Worm (Caenorhabditis elegans) whole organism, L4 larva: ENCODE data around the gene C08F8.3.

Source experiments
- F10B5.3 ChIP-seq: sonication (generic microtip); optimal IDR thresholded peaks from 2 replicates; lab custom pipeline; 2016; ENCODE audit warnings: mild to moderate bottlenecking, missing genetic modification characterization, missing compliant biosample characterization
- F37D6.2 ChIP-seq: sonication (generic microtip); optimal IDR thresholded peaks from 2 replicates; lab custom pipeline; 2016; ENCODE audit warnings: mild to moderate bottlenecking, missing genetic modification characterization, missing compliant biosample characterization
- F49E8.2 ChIP-seq: sonication (generic microtip); optimal IDR thresholded peaks from 2 replicates; lab custom pipeline; 2016; ENCODE audit warnings: missing compliant biosample characterization, mild to moderate bottlenecking, missing genetic modification characterization, borderline replicate concordance
- T20F7.1 ChIP-seq: fragments of 200-800 bp; sonication (Bioruptor generic); optimal IDR thresholded peaks from 2 replicates; lab custom pipeline; 2018; ENCODE audit warnings: mild to moderate bottlenecking, missing genetic modification characterization, missing compliant biosample characterization
- T26A8.4 ChIP-seq: fragments of 200-800 bp; sonication (Bioruptor generic); IDR thresholded peaks from 2 replicates; pipeline ENCODE4 v1.3.6; 2022; ENCODE audit warnings: missing genetic modification characterization, missing compliant biosample characterization
- ZK337.2 ChIP-seq: fragments of 200-800 bp; sonication (Bioruptor generic); IDR thresholded peaks from 2 replicates; pipeline ENCODE4 v1.3.6; 2022; ENCODE audit warnings: missing genetic modification reagents, missing genetic modification characterization, missing compliant biosample characterization
- ZK546.5 ChIP-seq, 2 experiments: sonication (generic microtip); optimal IDR thresholded peaks; 2 replicates each; lab custom pipeline; 2017; ENCODE audit warnings: missing biosample characterization in 2 of 2, missing genetic modification characterization in 2 of 2
- ceh-82 ChIP-seq: sonication (generic microtip); optimal IDR thresholded peaks from 2 replicates; lab custom pipeline; 2017; ENCODE audit warnings: missing biosample characterization, missing genetic modification characterization
- cey-2 ChIP-seq: sonication (generic microtip); optimal IDR thresholded peaks from 3 replicates; lab custom pipeline; 2017; ENCODE audit warnings: missing genetic modification characterization, mild to moderate bottlenecking, missing compliant biosample characterization, antibody characterized with exemption, borderline replicate concordance; ENCODE audit not compliant: insufficient read depth
- ctbp-1 ChIP-seq: fragments of 200-800 bp; sonication (Bioruptor generic); IDR thresholded peaks from 2 replicates; pipeline ENCODE4 v1.3.6; 2022; ENCODE audit warnings: missing genetic modification reagents, missing genetic modification characterization, missing compliant biosample characterization
- daf-16 ChIP-seq, 3 experiments: sonication (generic microtip); optimal IDR thresholded peaks; 2 replicates each; lab custom pipeline; 2016 to 2017; ENCODE audit warnings: missing genetic modification characterization in 3 of 3, missing genetic modification reagents in 3 of 3, mild to moderate bottlenecking in 2 of 3, missing compliant biosample characterization in 2 of 3, missing biosample characterization in 1 of 3, moderate library complexity in 1 of 3
- dpl-1 ChIP-seq: fragments of 150-350 bp; optimal IDR thresholded peaks from 2 replicates; lab custom pipeline; 2014; ENCODE audit warnings: missing biosample characterization, missing genetic modification reagents, missing genetic modification characterization
- dve-1 ChIP-seq: sonication (generic microtip); optimal IDR thresholded peaks from 2 replicates; lab custom pipeline; 2017; ENCODE audit warnings: antibody characterized with exemption, mild to moderate bottlenecking, missing genetic modification characterization, missing compliant biosample characterization; ENCODE audit not compliant: insufficient read depth
- egl-27 ChIP-seq: sonication (generic microtip); optimal IDR thresholded peaks from 3 replicates; lab custom pipeline; 2017; ENCODE audit warnings: missing biosample characterization, missing genetic modification reagents, missing genetic modification characterization
- egl-43 ChIP-seq: fragments of 200-800 bp; sonication (Bioruptor generic); IDR thresholded peaks from 2 replicates; pipeline ENCODE4 v1.3.6; 2022; ENCODE audit warnings: missing genetic modification reagents, missing genetic modification characterization, missing compliant biosample characterization
- fkh-10 ChIP-seq: fragments of 150-350 bp; optimal IDR thresholded peaks from 2 replicates; lab custom pipeline; 2014; ENCODE audit warnings: missing biosample characterization, missing genetic modification reagents, missing genetic modification characterization
- fos-1 ChIP-seq: fragments of 150-350 bp; optimal IDR thresholded peaks from 2 replicates; lab custom pipeline; 2014; ENCODE audit warnings: missing biosample characterization, missing genetic modification characterization
- hif-1 ChIP-seq, 2 experiments: sonication (generic microtip); optimal IDR thresholded peaks; 2 replicates each; lab custom pipeline; 2016 to 2017; ENCODE audit warnings: missing compliant biosample characterization in 2 of 2, missing genetic modification characterization in 2 of 2, missing genetic modification reagents in 2 of 2, missing genotype in 2 of 2, mild to moderate bottlenecking in 1 of 2
- hlh-30 ChIP-seq: sonication (generic microtip); optimal IDR thresholded peaks from 2 replicates; lab custom pipeline; 2017; ENCODE audit warnings: antibody characterized with exemption, mild to moderate bottlenecking, missing genetic modification characterization, missing compliant biosample characterization; ENCODE audit not compliant: insufficient read depth
- jun-1 ChIP-seq: fragments of 150-350 bp; optimal IDR thresholded peaks from 2 replicates; lab custom pipeline; 2014; ENCODE audit warnings: missing biosample characterization, missing genetic modification reagents, missing genetic modification characterization
- lin-1 ChIP-seq: fragments of 200-800 bp; sonication (Bioruptor generic); IDR thresholded peaks from 2 replicates; pipeline ENCODE4 v1.3.6; 2022; ENCODE audit warnings: missing genetic modification reagents, missing genetic modification characterization, missing compliant biosample characterization
- lin-15B ChIP-seq: fragments of 150-350 bp; sonication (generic microtip); optimal IDR thresholded peaks from 3 replicates; lab custom pipeline; 2014; ENCODE audit warnings: missing biosample characterization, missing genetic modification characterization
- lin-29 ChIP-seq: fragments of 200-800 bp; sonication (Bioruptor generic); IDR thresholded peaks from 2 replicates; pipeline ENCODE4 v1.3.6; 2022; ENCODE audit warnings: missing genetic modification reagents, missing genetic modification characterization, missing compliant biosample characterization
- lin-38 ChIP-seq: fragments of 200-800 bp; sonication (Bioruptor generic); IDR thresholded peaks from 2 replicates; pipeline ENCODE4 v1.3.6; 2022; ENCODE audit warnings: missing genetic modification reagents, missing genetic modification characterization, missing compliant biosample characterization
- lir-3 ChIP-seq: sonication (generic microtip); optimal IDR thresholded peaks from 2 replicates; lab custom pipeline; 2016; ENCODE audit warnings: mild to moderate bottlenecking, missing genetic modification characterization, missing compliant biosample characterization
- lsy-2 ChIP-seq, 2 experiments: fragments of 150-350 bp in 1 of 2; sonication (generic microtip) in 1 of 2; optimal IDR thresholded peaks; 2 replicates each; lab custom pipeline; 2014 to 2017; ENCODE audit warnings: missing biosample characterization in 2 of 2, missing genetic modification characterization in 2 of 2
- mep-1 ChIP-seq: fragments of 150-350 bp; sonication (generic microtip); optimal IDR thresholded peaks from 3 replicates; lab custom pipeline; 2014; ENCODE audit warnings: missing biosample characterization, missing genetic modification characterization
- nhr-102 ChIP-seq: sonication (generic microtip); optimal IDR thresholded peaks from 2 replicates; lab custom pipeline; 2016; ENCODE audit warnings: mild to moderate bottlenecking, missing genetic modification characterization, moderate library complexity, missing compliant biosample characterization
- nhr-25 ChIP-seq: sonication (generic microtip); optimal IDR thresholded peaks from 2 replicates; lab custom pipeline; 2017; ENCODE audit warnings: missing genetic modification characterization, mild to moderate bottlenecking, missing compliant biosample characterization, antibody characterized with exemption, moderate library complexity, borderline replicate concordance; ENCODE audit not compliant: insufficient read depth
- nhr-28 ChIP-seq: fragments of 150-350 bp; optimal IDR thresholded peaks from 2 replicates; lab custom pipeline; 2014; ENCODE audit warnings: missing biosample characterization, missing genetic modification characterization
- nhr-77 ChIP-seq: fragments of 150-350 bp; optimal IDR thresholded peaks from 2 replicates; lab custom pipeline; 2014; ENCODE audit warnings: missing biosample characterization, missing genetic modification characterization
- pha-4 ChIP-seq, 2 experiments: fragments of 150-350 bp in 1 of 2; fragments of 200-800 bp in 1 of 2; sonication (Bioruptor generic) in 1 of 2; IDR thresholded peaks in 1 of 2; optimal IDR thresholded peaks in 1 of 2; 2 replicates each; pipeline versions ENCODE4 v1.3.6 to Lab custom; 2014 to 2022; ENCODE audit warnings: missing genetic modification characterization in 2 of 2, missing genetic modification reagents in 2 of 2, missing biosample characterization in 1 of 2, missing compliant biosample characterization in 1 of 2
- php-3 ChIP-seq: fragments of 200-800 bp; sonication (Bioruptor generic); IDR thresholded peaks from 2 replicates; pipeline ENCODE4 v1.3.6; 2022; ENCODE audit warnings: missing genetic modification reagents, missing genetic modification characterization, missing compliant biosample characterization
- pqm-1 ChIP-seq: sonication (generic microtip); optimal IDR thresholded peaks from 2 replicates; lab custom pipeline; 2017; ENCODE audit warnings: missing biosample characterization, missing genetic modification characterization
- sdz-12 ChIP-seq: fragments of 200-800 bp; sonication (Bioruptor generic); optimal IDR thresholded peaks from 2 replicates; lab custom pipeline; 2018; ENCODE audit warnings: mild to moderate bottlenecking, missing genetic modification characterization, missing compliant biosample characterization
- snpc-1.2 ChIP-seq: fragments of 200-800 bp; sonication (Bioruptor generic); IDR thresholded peaks from 2 replicates; pipeline ENCODE4 v1.3.6; 2022; ENCODE audit warnings: missing genetic modification reagents, missing genetic modification characterization, missing compliant biosample characterization
- snpc-4 ChIP-seq: fragments of 150-350 bp; optimal IDR thresholded peaks from 2 replicates; lab custom pipeline; 2014; ENCODE audit warnings: missing biosample characterization, missing genetic modification characterization
- unc-39 ChIP-seq: sonication (generic microtip); optimal IDR thresholded peaks from 2 replicates; lab custom pipeline; 2017; ENCODE audit warnings: missing biosample characterization, missing genetic modification characterization
- zag-1 ChIP-seq: fragments of 150-350 bp; optimal IDR thresholded peaks from 2 replicates; lab custom pipeline; 2014; ENCODE audit warnings: missing biosample characterization, missing genetic modification characterization
- zfp-2 ChIP-seq: sonication (generic microtip); optimal IDR thresholded peaks from 2 replicates; lab custom pipeline; 2016; ENCODE audit warnings: mild to moderate bottlenecking, missing genetic modification characterization, missing compliant biosample characterization
- zip-11 ChIP-seq: fragments of 200-800 bp; sonication (Bioruptor generic); IDR thresholded peaks from 2 replicates; pipeline ENCODE4 v1.3.6; 2022; ENCODE audit warnings: missing genetic modification characterization, missing compliant biosample characterization
- zip-2 ChIP-seq: fragments of 150-350 bp; optimal IDR thresholded peaks from 2 replicates; lab custom pipeline; 2014; ENCODE audit warnings: missing biosample characterization, missing genetic modification characterization
- ztf-7 ChIP-seq: fragments of 150-350 bp; optimal IDR thresholded peaks from 2 replicates; lab custom pipeline; 2014; ENCODE audit warnings: missing biosample characterization, missing genetic modification characterization

C08F8.3 gene

ce11 chrIV:11130774-11131173 is 24.1 kb upstream of the C08F8.3 start:
- TF ChIP-seq egl-43 (GFP tag; lab: Robert Waterston, UW) (no peak), mep-1 (peak; percentile 47), dve-1 (tag; lab: Kevin White, UChicago) (peak; percentile 69), F10B5.3 (tag; lab: Kevin White, UChicago) (no peak), zip-2 (tag; lab: Kevin White, UChicago) (no peak), nhr-28 (tag; lab: Kevin White, UChicago) (peak; percentile 20), daf-16 (GFP tag; optimal IDR thresholded peaks at IDR 0.05; lab: Kevin White, UChicago) (no peak), daf-16 (tag; optimal IDR thresholded peaks at IDR 0.05; lab: Kevin White, UChicago) (peak; percentile 83), lsy-2 (tag; optimal IDR thresholded peaks at IDR 0.05; lab: Kevin White, UChicago) (peak in 1 of 2 experiments; percentile 12), nhr-77 (tag; lab: Kevin White, UChicago) (peak; percentile 32)

- no peak for TF ChIP-seq cey-2 (tag; lab: Kevin White, UChicago)
- TF ChIP-seq F49E8.2 (tag; lab: Kevin White, UChicago): no peak
- TF ChIP-seq T26A8.4 (GFP tag; lab: Robert Waterston, UW): no peak
- TF ChIP-seq ctbp-1 (GFP tag; lab: Robert Waterston, UW): peak; percentile 10; the same call in 1 of the 2 replicates
- no peak for TF ChIP-seq nhr-28 (tag; lab: Kevin White, UChicago)
- no peak for TF ChIP-seq lin-29 (GFP tag; lab: Robert Waterston, UW)
Observed at ce11 chrIV:11131268-11131667, 23.6 kb upstream of the C08F8.3 start, which contains the start of gene ard-1. TSS of gene ard-1 (plus strand) at chrIV:11131279.

ce11 chrIV:11142314-11143227 is 12.3 kb upstream of the C08F8.3 start, which contains the start of gene skih-2:
TSS of gene skih-2 (minus strand) at chrIV:11142364.
- peak; percentile 36 for TF ChIP-seq egl-27 (tag; lab: Kevin White, UChicago)
- TF ChIP-seq pqm-1 (tag; lab: Kevin White, UChicago): no peak
- TF ChIP-seq ztf-7 (tag; lab: Kevin White, UChicago): no peak
- peak; percentile 93 for TF ChIP-seq dpl-1 (GFP tag; lab: Kevin White, UChicago)
- peak; percentile 40 for TF ChIP-seq T20F7.1 (GFP tag; lab: Kevin White, UChicago)
- TF ChIP-seq jun-1: no peak
- TF ChIP-seq zip-11 (GFP tag; lab: Robert Waterston, UW): no peak
- no peak for TF ChIP-seq hif-1 (tag; optimal IDR thresholded peaks at IDR 0.05; lab: Kevin White, UChicago)
- no peak for TF ChIP-seq lir-3 (tag; lab: Kevin White, UChicago)
- no peak for TF ChIP-seq pha-4 (GFP tag; IDR thresholded peaks at IDR 0.05; lab: Robert Waterston, UW)
- no peak for TF ChIP-seq pha-4 (tag; optimal IDR thresholded peaks at IDR 0.05; lab: Kevin White, UChicago)
- no peak for TF ChIP-seq ZK337.2 (GFP tag; lab: Robert Waterston, UW)
- TF ChIP-seq snpc-1.2: peak; percentile 21; the same call in 1 of the 2 replicates
- peak; percentile 8 for TF ChIP-seq fkh-10 (GFP tag; lab: Kevin White, UChicago)
- no peak for TF ChIP-seq nhr-25
- no peak for TF ChIP-seq unc-39
- no peak for TF ChIP-seq fos-1 (tag; lab: Kevin White, UChicago)
- no peak for TF ChIP-seq sdz-12 (GFP tag; lab: Kevin White, UChicago)
- TF ChIP-seq lin-1 (GFP tag; lab: Robert Waterston, UW): no peak
- no peak for TF ChIP-seq daf-16 (GFP tag; optimal IDR thresholded peaks at IDR 0.05; lab: Kevin White, UChicago)
- peak; percentile 34 for TF ChIP-seq daf-16 (tag; optimal IDR thresholded peaks at IDR 0.05; lab: Kevin White, UChicago)
- TF ChIP-seq ZK546.5 (tag; optimal IDR thresholded peaks at IDR 0.05; lab: Kevin White, UChicago): peak in 1 of 2 experiments; percentile 9
- no peak for TF ChIP-seq snpc-4 (tag; lab: Kevin White, UChicago)
- TF ChIP-seq lsy-2 (tag; optimal IDR thresholded peaks at IDR 0.05; lab: Kevin White, UChicago): peak in 1 of 2 experiments; percentile 78
- TF ChIP-seq lin-38 (GFP tag; lab: Robert Waterston, UW): peak; percentile 40
- TF ChIP-seq T26A8.4 (GFP tag; lab: Robert Waterston, UW): no peak
- no peak for TF ChIP-seq zag-1 (tag; lab: Kevin White, UChicago)
- no peak for TF ChIP-seq lin-15B (tag; lab: Kevin White, UChicago)
- TF ChIP-seq F37D6.2 (tag; lab: Kevin White, UChicago): no peak
- TF ChIP-seq nhr-102 (tag; lab: Kevin White, UChicago): no peak
- TF ChIP-seq ceh-82 (tag; lab: Kevin White, UChicago): no peak
- TF ChIP-seq php-3 (GFP tag; lab: Robert Waterston, UW): no peak
- TF ChIP-seq zfp-2 (tag; lab: Kevin White, UChicago): no peak
- peak; percentile 29 for TF ChIP-seq hlh-30 (tag; lab: Kevin White, UChicago)
